Fruit fly (Drosophila melanogaster): ENCODE measurements around the gene Corp.
A peak's percentile ranks its signal among the peaks of the same experiment; 100 is the strongest.

Gene Corp

dm6 chrX:8233167-8233566 is 38.0 kb downstream of the Corp start (continued):
- TF ChIP-seq lov (optimal IDR thresholded peaks at IDR 0.05), result no peak
- no peak for TF ChIP-seq lov (GFP tag; IDR thresholded peaks at IDR 0.05)
- peak; percentile 40 for TF ChIP-seq CG13296 (GFP tag; optimal IDR thresholded peaks at IDR 0.05)
- TF ChIP-seq zfh2 (GFP tag; optimal IDR thresholded peaks at IDR 0.05), result peak; percentile 41
- no peak for TF ChIP-seq CG9797 (GFP tag; optimal IDR thresholded peaks at IDR 0.05)
- TF ChIP-seq vnd (GFP tag; IDR thresholded peaks at IDR 0.05; ENCODE audit: partially characterized antibody), result no peak
- TF ChIP-seq dmrt11E (tag; optimal IDR thresholded peaks at IDR 0.05), result no peak
- peak; percentile 42 for TF ChIP-seq vvl (GFP tag; IDR thresholded peaks at IDR 0.05)
- TF ChIP-seq sug (tag; optimal IDR thresholded peaks at IDR 0.05), result peak; percentile 26
- TF ChIP-seq usp (GFP tag; optimal IDR thresholded peaks at IDR 0.05), result no peak
- peak; percentile 55; the same call in 1 of the 2 replicates for TF ChIP-seq Adf1 (GFP tag; IDR thresholded peaks at IDR 0.05)
- TF ChIP-seq stwl (tag; optimal IDR thresholded peaks at IDR 0.05), result no peak
- 0 out of 3 replicates have a peak, but pooled peaks have one; percentile 58 for TF ChIP-seq Dbx (GFP tag; IDR thresholded peaks at IDR 0.05)
- peak; percentile 31 for TF ChIP-seq HLH54F (GFP tag; optimal IDR thresholded peaks at IDR 0.05)
- TF ChIP-seq crp (GFP tag; optimal IDR thresholded peaks at IDR 0.05), result no peak
- TF ChIP-seq CG15696 (tag; optimal IDR thresholded peaks at IDR 0.05), result no peak
- TF ChIP-seq cas (GFP tag; IDR thresholded peaks at IDR 0.05), result no peak
- TF ChIP-seq Scr (GFP tag; IDR thresholded peaks at IDR 0.05; ENCODE audit: partially characterized antibody), result no peak
- TF ChIP-seq h (optimal IDR thresholded peaks at IDR 0.05), result no peak
- peak; percentile 52; the same call in 1 of the 2 replicates for TF ChIP-seq sob (GFP tag; IDR thresholded peaks at IDR 0.05)
- no peak for TF ChIP-seq dimm (GFP tag; IDR thresholded peaks at IDR 0.05)
- TF ChIP-seq bbx (GFP tag; IDR thresholded peaks at IDR 0.05; ENCODE audit: partially characterized antibody), result no peak
- TF ChIP-seq CG30403 (GFP tag; optimal IDR thresholded peaks at IDR 0.05), result peak; percentile 41
- peak; percentile 50 for TF ChIP-seq Meics (GFP tag; optimal IDR thresholded peaks at IDR 0.05)
- peak; percentile 45 for TF ChIP-seq her (GFP tag; optimal IDR thresholded peaks at IDR 0.05)
- no peak for TF ChIP-seq CG1024 (GFP tag; IDR thresholded peaks at IDR 0.05)
- peak; percentile 14 for TF ChIP-seq NfI (GFP tag; optimal IDR thresholded peaks at IDR 0.05)
- TF ChIP-seq lmd (GFP tag; IDR thresholded peaks at IDR 0.05), result no peak
- TF ChIP-seq Oli (tag; optimal IDR thresholded peaks at IDR 0.05), result no peak
- TF ChIP-seq rib (GFP tag; IDR thresholded peaks at IDR 0.05), result no peak
- no peak for TF ChIP-seq CG33557 (GFP tag; optimal IDR thresholded peaks at IDR 0.05)
- TF ChIP-seq CG15601 (tag; optimal IDR thresholded peaks at IDR 0.05), result no peak
- peak; percentile 16 for TF ChIP-seq CG13424 (tag; optimal IDR thresholded peaks at IDR 0.05)
- TF ChIP-seq D (optimal IDR thresholded peaks at IDR 0.05), result no peak
- no peak for TF ChIP-seq D (GFP tag; optimal IDR thresholded peaks at IDR 0.05)
- no peak for TF ChIP-seq CG34224 (GFP tag; IDR thresholded peaks at IDR 0.05; ENCODE audit: partially characterized antibody)
- no peak for TF ChIP-seq aop (GFP tag; IDR thresholded peaks at IDR 0.05)
- peak; percentile 26 for TF ChIP-seq CHES-1-like (GFP tag; optimal IDR thresholded peaks at IDR 0.05)
- TF ChIP-seq dysf (GFP tag; IDR thresholded peaks at IDR 0.05), result peak; percentile 43; the same call in 2 of the 3 replicates
- no peak for TF ChIP-seq CoRest (tag; optimal IDR thresholded peaks at IDR 0.05)
- TF ChIP-seq lilli (GFP tag; optimal IDR thresholded peaks at IDR 0.05), result peak; percentile 69
- TF ChIP-seq dmrt99B (tag; optimal IDR thresholded peaks at IDR 0.05), result peak; percentile 3
- no peak for TF ChIP-seq CG18764 (GFP tag; optimal IDR thresholded peaks at IDR 0.05)
- no peak for TF ChIP-seq CG6765 (GFP tag; optimal IDR thresholded peaks at IDR 0.05)
- peak; percentile 21 for TF ChIP-seq pho (GFP tag; optimal IDR thresholded peaks at IDR 0.05)
- TF ChIP-seq CG2129 (GFP tag; IDR thresholded peaks at IDR 0.05; ENCODE audit: partially characterized antibody), result no peak
- TF ChIP-seq CG8290 (GFP tag; optimal IDR thresholded peaks at IDR 0.05), result no peak
- TF ChIP-seq CG8290 (tag; optimal IDR thresholded peaks at IDR 0.05), result peak in 1 of 2 experiments; percentile 65
- TF ChIP-seq slbo (GFP tag; IDR thresholded peaks at IDR 0.05), result peak; percentile 65
- peak; percentile 2 for TF ChIP-seq bcd (GFP tag; optimal IDR thresholded peaks at IDR 0.05)
- peak; percentile 22; the same call in 1 of the 2 replicates for TF ChIP-seq al (GFP tag; IDR thresholded peaks at IDR 0.05)
- no peak for TF ChIP-seq Dfd (GFP tag; optimal IDR thresholded peaks at IDR 0.05)
